Worm (Caenorhabditis elegans) whole organism, L3 larva: ENCODE results near the gene C10G8.3.

ENCODE experiments used
- ZK546.5 ChIP-seq: sonication (generic microtip); optimal IDR thresholded peaks from 2 replicates; lab custom pipeline; 2017; ENCODE audit warnings: missing biosample characterization, missing genetic modification characterization
- aly-2 ChIP-seq: fragments of 150-350 bp; optimal IDR thresholded peaks from 2 replicates; lab custom pipeline; 2014; ENCODE audit warnings: missing biosample characterization, missing genetic modification characterization
- ama-1 ChIP-seq: fragments of 150-350 bp; optimal IDR thresholded peaks from 2 replicates; lab custom pipeline; 2018
- ceh-16 ChIP-seq: sonication (generic microtip); optimal IDR thresholded peaks from 2 replicates; lab custom pipeline; 2017; ENCODE audit warnings: missing biosample characterization, missing genetic modification characterization
- ceh-82 ChIP-seq: fragments of 150-350 bp; optimal IDR thresholded peaks from 2 replicates; lab custom pipeline; 2014; ENCODE audit warnings: missing biosample characterization, missing genetic modification characterization
- ceh-9 ChIP-seq: sonication (generic microtip); optimal IDR thresholded peaks from 2 replicates; lab custom pipeline; 2018; ENCODE audit warnings: missing biosample characterization, missing genetic modification characterization
- daf-12 ChIP-seq: fragments of 150-350 bp; optimal IDR thresholded peaks from 2 replicates; lab custom pipeline; 2014; ENCODE audit warnings: missing biosample characterization, missing genetic modification reagents, missing genetic modification characterization
- egl-27 ChIP-seq: sonication (generic microtip); optimal IDR thresholded peaks from 4 replicates; lab custom pipeline; 2017; ENCODE audit warnings: missing biosample characterization, missing genetic modification reagents, missing genetic modification characterization
- egl-5 ChIP-seq: fragments of 150-350 bp; optimal IDR thresholded peaks from 2 replicates; lab custom pipeline; 2017; ENCODE audit warnings: missing biosample characterization, missing genetic modification reagents, missing genetic modification characterization, inconsistent platforms
- elt-2 ChIP-seq: sonication (generic microtip); optimal IDR thresholded peaks from 2 replicates; lab custom pipeline; 2016; ENCODE audit warnings: missing genetic modification reagents, mild to moderate bottlenecking, missing genetic modification characterization, missing compliant biosample characterization
- elt-3 ChIP-seq, 3 experiments: fragments of 150-350 bp in 1 of 3; sonication (generic microtip) in 2 of 3; optimal IDR thresholded peaks; 2 replicates in 2 of 3; 4 replicates in 1 of 3; lab custom pipeline; 2014 to 2017; ENCODE audit warnings: missing biosample characterization in 3 of 3, missing genetic modification characterization in 3 of 3
- hmg-11 ChIP-seq: sonication (generic microtip); optimal IDR thresholded peaks from 2 replicates; lab custom pipeline; 2016; ENCODE audit warnings: missing genetic modification characterization, missing compliant biosample characterization
- jun-1 ChIP-seq: fragments of 150-350 bp; optimal IDR thresholded peaks from 2 replicates; lab custom pipeline; 2014; ENCODE audit warnings: missing biosample characterization, missing genetic modification reagents, missing genetic modification characterization
- lsy-12 ChIP-seq: sonication (generic microtip); optimal IDR thresholded peaks from 2 replicates; lab custom pipeline; 2016; ENCODE audit warnings: mild to moderate bottlenecking, missing genetic modification characterization, missing compliant biosample characterization
- mml-1 ChIP-seq: fragments of 150-350 bp; sonication (generic microtip); optimal IDR thresholded peaks from 3 replicates; lab custom pipeline; 2014; ENCODE audit warnings: missing biosample characterization, missing genetic modification characterization
- nfya-1 ChIP-seq: sonication (generic microtip); optimal IDR thresholded peaks from 2 replicates; lab custom pipeline; 2017; ENCODE audit warnings: missing genetic modification characterization, mild to moderate bottlenecking, missing compliant biosample characterization, antibody characterized with exemption, moderate library complexity; ENCODE audit not compliant: insufficient read depth
- nhr-11 ChIP-seq: fragments of 150-350 bp; optimal IDR thresholded peaks from 2 replicates; lab custom pipeline; 2014; ENCODE audit warnings: missing biosample characterization, missing genetic modification characterization
- nhr-23 ChIP-seq: fragments of 150-350 bp; optimal IDR thresholded peaks from 2 replicates; lab custom pipeline; 2014; ENCODE audit warnings: missing biosample characterization, missing genetic modification reagents, missing genetic modification characterization
- nhr-237 ChIP-seq: fragments of 150-350 bp; optimal IDR thresholded peaks from 2 replicates; lab custom pipeline; 2014; ENCODE audit warnings: missing biosample characterization, missing genetic modification characterization
- nhr-25 ChIP-seq: sonication (generic microtip); optimal IDR thresholded peaks from 2 replicates; lab custom pipeline; 2017; ENCODE audit warnings: missing biosample characterization, missing genetic modification characterization
- nhr-28 ChIP-seq: fragments of 150-350 bp; optimal IDR thresholded peaks from 2 replicates; lab custom pipeline; 2014; ENCODE audit warnings: missing biosample characterization, missing genetic modification characterization
- nhr-43 ChIP-seq: sonication (generic microtip); optimal IDR thresholded peaks from 2 replicates; lab custom pipeline; 2016; ENCODE audit warnings: mild to moderate bottlenecking, missing genetic modification characterization, missing compliant biosample characterization; ENCODE audit not compliant: poor library complexity, severe bottlenecking
- nhr-67 ChIP-seq: fragments of 150-350 bp; optimal IDR thresholded peaks from 2 replicates; lab custom pipeline; 2014; ENCODE audit warnings: missing biosample characterization, missing genetic modification characterization
- nhr-76 ChIP-seq: fragments of 150-350 bp; sonication (generic microtip); optimal IDR thresholded peaks from 5 replicates; lab custom pipeline; 2014; ENCODE audit warnings: missing biosample characterization, missing genetic modification characterization
- nhr-77 ChIP-seq: fragments of 150-350 bp; optimal IDR thresholded peaks from 2 replicates; lab custom pipeline; 2014; ENCODE audit warnings: missing biosample characterization, missing genetic modification characterization
- pha-4 ChIP-seq: fragments of 150-350 bp; optimal IDR thresholded peaks from 2 replicates; lab custom pipeline; 2014; ENCODE audit warnings: missing biosample characterization, missing genetic modification reagents, missing genetic modification characterization
- sea-2 ChIP-seq: fragments of 150-350 bp; sonication (generic microtip); optimal IDR thresholded peaks from 4 replicates; lab custom pipeline; 2014; ENCODE audit warnings: missing biosample characterization, missing genetic modification reagents, missing genetic modification characterization
- skn-1 ChIP-seq: fragments of 150-350 bp; optimal IDR thresholded peaks from 2 replicates; lab custom pipeline; 2014; ENCODE audit warnings: missing biosample characterization, missing genetic modification characterization
- snpc-4 ChIP-seq: fragments of 150-350 bp; optimal IDR thresholded peaks from 2 replicates; lab custom pipeline; 2014; ENCODE audit warnings: missing biosample characterization, missing genetic modification characterization
- tbx-2 ChIP-seq: sonication (generic microtip); optimal IDR thresholded peaks from 2 replicates; lab custom pipeline; 2016; ENCODE audit warnings: mild to moderate bottlenecking, missing genetic modification characterization, missing compliant biosample characterization
- unc-39 ChIP-seq: sonication (generic microtip); optimal IDR thresholded peaks from 4 replicates; lab custom pipeline; 2017; ENCODE audit warnings: missing biosample characterization, missing genetic modification characterization
- ztf-11 ChIP-seq: fragments of 150-350 bp; optimal IDR thresholded peaks from 2 replicates; lab custom pipeline; 2014; ENCODE audit warnings: missing biosample characterization, missing genetic modification characterization

The C10G8.3 gene

DNA sequence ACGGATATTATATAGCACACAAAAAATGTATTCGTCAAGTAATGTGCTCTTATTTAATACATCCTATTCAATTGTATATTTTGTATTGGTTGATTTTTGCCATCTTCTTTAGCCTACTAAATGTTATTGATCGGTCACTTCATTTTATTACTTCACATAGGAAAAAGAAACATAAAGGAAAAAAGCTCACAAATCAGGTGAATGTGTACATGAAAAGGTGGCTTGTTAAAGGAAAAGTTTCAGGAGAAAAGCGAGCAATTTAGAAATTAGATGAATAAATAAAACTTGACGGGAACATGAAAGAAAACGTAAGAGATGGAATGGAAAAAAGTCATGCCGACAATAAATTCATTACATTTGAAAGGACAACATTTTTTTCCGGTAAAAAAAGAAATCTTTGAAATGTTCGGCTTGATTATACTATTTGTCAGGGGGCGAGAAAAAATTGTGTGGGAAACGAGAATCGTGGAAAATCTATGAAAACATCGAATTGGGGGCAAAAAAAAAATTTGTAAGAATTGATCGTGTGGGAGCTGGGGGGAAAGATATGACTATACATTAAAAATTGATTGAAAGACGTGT is 37.0 kb upstream of the C10G8.3 start:
- TF ChIP-seq elt-2, result no peak
- no peak for TF ChIP-seq nhr-11
- TF ChIP-seq daf-12 (tag; lab: Kevin White, UChicago), result no peak
- no peak for TF ChIP-seq pha-4 (tag; lab: Kevin White, UChicago)
- TF ChIP-seq ama-1 (lab: Kevin White, UChicago), result peak; percentile 23
- no peak for TF ChIP-seq nhr-237
- no peak for TF ChIP-seq nhr-77 (tag; lab: Kevin White, UChicago)
- TF ChIP-seq elt-3 (tag; optimal IDR thresholded peaks at IDR 0.05; lab: Kevin White, UChicago), result no peak
- TF ChIP-seq nhr-67 (tag; lab: Kevin White, UChicago), result no peak
- TF ChIP-seq nhr-23 (tag; lab: Kevin White, UChicago), result no peak
- peak; percentile 39 for TF ChIP-seq nhr-43 (tag; lab: Kevin White, UChicago)

DNA sequence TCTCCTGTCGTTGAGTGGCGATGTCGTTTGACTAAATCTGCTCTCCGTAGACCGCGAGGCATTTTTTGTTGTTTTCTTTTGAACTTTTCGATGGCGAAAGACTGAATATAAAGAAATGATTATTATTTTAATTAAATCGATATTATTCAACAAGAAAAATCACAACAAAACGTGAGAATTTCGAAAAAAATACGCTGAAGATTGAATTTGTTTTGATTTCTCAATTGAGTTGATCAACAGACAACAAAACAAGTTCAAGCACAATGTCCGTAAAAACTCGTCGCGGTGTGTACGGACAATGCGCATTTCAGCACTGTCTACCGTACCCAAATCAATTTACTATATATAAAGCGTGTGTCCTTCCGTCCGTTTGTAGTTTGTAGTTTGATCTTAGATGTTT is 34.6 kb upstream of the C10G8.3 start, which contains the start of gene B0238.9:
Gene B0238.9 (minus strand): TSS at position 101 of the 400 bp plus-strand sequence.
- TF ChIP-seq nhr-77 (tag; lab: Kevin White, UChicago) (no peak), nhr-43 (tag; lab: Kevin White, UChicago) (no peak), nhr-67 (tag; lab: Kevin White, UChicago) (no peak), ceh-9 (tag; lab: Kevin White, UChicago) (no peak), hmg-11 (no peak), nhr-25 (tag; lab: Kevin White, UChicago) (no peak), ceh-82 (tag; lab: Kevin White, UChicago) (no peak), nhr-237 (no peak), lsy-12 (tag; lab: Kevin White, UChicago) (no peak), egl-27 (tag; lab: Kevin White, UChicago) (no peak), sea-2 (GFP tag; lab: Kevin White, UChicago) (no peak), ztf-11 (tag; lab: Kevin White, UChicago) (no peak), ZK546.5 (tag; lab: Kevin White, UChicago) (no peak)

DNA sequence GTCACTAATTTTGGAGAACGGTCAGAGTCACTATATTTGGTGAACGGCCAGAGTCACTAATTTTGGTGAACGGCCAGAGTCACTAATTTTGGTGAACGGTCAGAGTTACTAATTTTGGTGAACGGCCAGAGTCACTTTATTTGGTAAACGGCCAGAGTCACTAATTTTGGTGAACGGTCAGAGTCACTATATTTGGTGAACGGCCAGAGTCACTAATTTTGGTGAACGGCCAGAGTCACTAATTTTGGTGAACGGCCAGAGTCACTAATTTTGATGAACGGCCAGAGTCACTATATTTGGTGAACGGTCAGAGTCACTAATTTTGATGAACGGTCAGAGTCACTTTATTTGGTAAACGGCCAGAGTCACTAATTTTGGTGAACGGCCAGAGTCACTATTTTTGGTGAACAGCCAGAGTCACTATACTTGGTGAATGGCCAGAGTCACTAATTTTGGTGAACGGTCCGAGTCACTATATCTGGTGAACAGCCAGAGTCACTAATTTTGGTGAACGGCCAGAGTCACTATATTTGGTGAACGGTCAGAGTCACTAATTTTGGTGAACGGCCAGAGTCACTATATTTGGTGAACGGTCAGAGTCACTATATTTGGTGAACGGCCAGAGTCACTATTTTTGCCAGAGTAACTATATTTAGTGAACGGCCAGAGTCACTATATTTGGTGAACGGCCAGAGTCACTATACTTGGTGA is 28.1 kb upstream of the C10G8.3 start:
- TF ChIP-seq lsy-12 (tag; lab: Kevin White, UChicago) (peak; percentile 67), nhr-43 (tag; lab: Kevin White, UChicago) (peak; percentile 10)

DNA sequence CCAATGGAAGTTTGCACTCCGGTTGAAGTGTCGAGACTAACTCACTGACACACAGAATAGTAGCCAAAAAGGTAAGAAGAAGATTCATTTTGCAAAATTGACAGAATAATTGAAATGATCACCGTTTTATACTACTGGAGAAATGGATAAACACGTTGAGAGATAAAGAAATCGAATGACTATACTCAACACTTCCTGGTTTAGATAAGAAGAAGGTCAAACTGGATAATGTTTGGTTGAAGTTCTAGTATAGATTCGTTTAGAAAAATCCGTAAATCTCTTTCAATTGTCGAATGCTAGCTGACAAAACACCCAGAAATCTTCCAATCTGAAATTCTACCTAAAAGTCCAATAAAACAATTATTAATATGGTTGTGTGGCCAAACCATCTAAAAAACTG is 25.3 kb upstream of the C10G8.3 start, which contains the start of gene Y49G5A.1:
Gene Y49G5A.1 (minus strand): TSS at position 101 of the 400 bp plus-strand sequence.
- no peak for TF ChIP-seq snpc-4 (tag; lab: Kevin White, UChicago)
- no peak for TF ChIP-seq tbx-2 (tag; lab: Kevin White, UChicago)
- TF ChIP-seq ztf-11 (tag; lab: Kevin White, UChicago), result no peak
- no peak for TF ChIP-seq ceh-16
- no peak for TF ChIP-seq hmg-11
- TF ChIP-seq lsy-12 (tag; lab: Kevin White, UChicago), result no peak
- TF ChIP-seq aly-2 (tag; lab: Kevin White, UChicago), result no peak
- TF ChIP-seq mml-1 (tag; lab: Kevin White, UChicago), result no peak
- no peak for TF ChIP-seq ceh-9 (tag; lab: Kevin White, UChicago)
- no peak for TF ChIP-seq nhr-28
- TF ChIP-seq ama-1 (lab: Kevin White, UChicago), result no peak
- no peak for TF ChIP-seq skn-1

DNA sequence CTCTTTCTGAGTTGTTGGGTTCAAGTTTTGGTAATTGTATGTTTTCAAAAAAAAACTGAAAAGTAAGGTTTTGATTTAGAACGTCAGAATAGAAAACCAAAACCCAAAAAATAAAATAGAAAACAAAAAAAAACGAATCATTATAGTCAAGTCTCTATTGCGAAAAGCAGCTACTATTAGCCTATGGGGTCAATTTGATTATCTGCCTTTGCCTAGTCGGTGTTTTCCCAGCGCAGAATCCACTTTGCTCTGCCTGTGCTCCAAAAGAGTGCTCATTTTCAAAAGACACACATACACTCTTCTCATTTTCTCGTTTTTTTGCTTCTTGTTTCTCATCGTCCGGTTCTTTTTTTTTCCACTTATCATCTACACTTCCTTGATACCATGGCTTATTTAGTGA is 23.9 kb upstream of the C10G8.3 start:
- TF ChIP-seq unc-39 (tag; lab: Kevin White, UChicago) (no peak), skn-1 (no peak), jun-1 (no peak), daf-12 (tag; lab: Kevin White, UChicago) (no peak), aly-2 (tag; lab: Kevin White, UChicago) (no peak), nfya-1 (no peak), nhr-76 (tag; lab: Kevin White, UChicago) (no peak), ceh-16 (no peak), ZK546.5 (tag; lab: Kevin White, UChicago) (no peak), nhr-67 (tag; lab: Kevin White, UChicago) (no peak), nhr-25 (tag; lab: Kevin White, UChicago) (no peak), nhr-77 (tag; lab: Kevin White, UChicago) (no peak), nhr-43 (tag; lab: Kevin White, UChicago) (no peak), egl-5 (no peak)
